Fruit fly (Drosophila melanogaster) whole organism, embryonic: ENCODE results near the gene mRpS35.

ENCODE experiments used
- Bgb ChIP-seq: fragments of 200-800 bp; sonication (Bioruptor generic); IDR thresholded peaks from 2 replicates; pipeline ENCODE4 v1.3.6; 2022; ENCODE audit warnings: missing biosample characterization, missing genetic modification characterization; ENCODE audit not compliant: partially characterized antibody
- CG10565 ChIP-seq: fragments of 200-800 bp; sonication (Bioruptor generic); optimal IDR thresholded peaks from 3 replicates; lab custom pipeline; 2016; ENCODE audit warnings: missing biosample characterization, mild to moderate bottlenecking, missing genetic modification characterization
- CG1603 ChIP-seq: fragments of 200-800 bp; sonication (Bioruptor generic); optimal IDR thresholded peaks from 2 replicates; lab custom pipeline; 2019; ENCODE audit warnings: missing biosample characterization, mild to moderate bottlenecking, missing genetic modification characterization, moderate library complexity
- CG17829 ChIP-seq: fragments of 200-800 bp; optimal IDR thresholded peaks from 2 replicates; lab custom pipeline; 2019; ENCODE audit warnings: missing biosample characterization, mild to moderate bottlenecking, missing genetic modification characterization, moderate library complexity
- Doc3 ChIP-seq: fragments of 200-800 bp; sonication (Bioruptor generic); IDR thresholded peaks from 3 replicates; pipeline ENCODE4 v1.3.6; 2022; ENCODE audit warnings: missing biosample characterization, missing genetic modification characterization; ENCODE audit not compliant: partially characterized antibody
- Hmr ChIP-seq: fragments of 200-800 bp; sonication (Bioruptor generic); optimal IDR thresholded peaks from 3 replicates; lab custom pipeline; 2017; ENCODE audit warnings: mild to moderate bottlenecking, missing biosample characterization, missing genetic modification reagents, missing genetic modification characterization
- Neu2 ChIP-seq: fragments of 200-800 bp; sonication (Bioruptor generic); optimal IDR thresholded peaks from 3 replicates; lab custom pipeline; 2016; ENCODE audit warnings: missing biosample characterization, missing genetic modification characterization, borderline replicate concordance
- hb ChIP-seq: fragments of 200-800 bp; sonication (Bioruptor generic); IDR thresholded peaks from 3 replicates; pipeline ENCODE4 v1.3.6; 2022; ENCODE audit warnings: missing biosample characterization, missing genetic modification characterization; ENCODE audit not compliant: partially characterized antibody
- yki ChIP-seq: fragments of >200 bp; optimal IDR thresholded peaks from 3 replicates; lab custom pipeline; 2018

- TF ChIP-seq Hmr (GFP tag; lab: Kevin White, UChicago), result peak; percentile 52
- TF ChIP-seq CG1603 (tag; lab: Kevin White, UChicago), result peak; percentile 79
- no peak for TF ChIP-seq yki (lab: Kevin White, UChicago)
- TF ChIP-seq Neu2 (GFP tag; lab: Kevin White, UChicago), result no peak
- peak; percentile 85 for TF ChIP-seq CG17829
- no peak for TF ChIP-seq Doc3 (GFP tag; lab: Robert Waterston, UW)
- TF ChIP-seq hb (GFP tag; lab: Robert Waterston, UW), result no peak
- no peak for TF ChIP-seq CG10565
- no peak for TF ChIP-seq Bgb (GFP tag; lab: Robert Waterston, UW)
Observed at dm6 chr3L:2805956-2806527, 25.3 kb downstream of the mRpS35 start.
